Fruit fly (Drosophila melanogaster): ENCODE measurements around the gene Srp9.
A peak's percentile ranks its signal among the peaks of the same experiment; 100 is the strongest.

- TF ChIP-seq EcR (GFP tag; optimal IDR thresholded peaks at IDR 0.05) (no peak), CG14655 (GFP tag; optimal IDR thresholded peaks at IDR 0.05) (peak; percentile 24), gl (tag; optimal IDR thresholded peaks at IDR 0.05) (no peak), fd96Ca (GFP tag; IDR thresholded peaks at IDR 0.05) (no peak), rn (GFP tag; IDR thresholded peaks at IDR 0.05) (no peak), CG9948 (tag; optimal IDR thresholded peaks at IDR 0.05) (no peak), CG32121 (GFP tag; IDR thresholded peaks at IDR 0.05) (no peak), D1 (tag; optimal IDR thresholded peaks at IDR 0.05) (no peak), CG8159 (tag; optimal IDR thresholded peaks at IDR 0.05) (no peak), CG8301 (tag; optimal IDR thresholded peaks at IDR 0.05) (no peak)
Observed at dm6 chr3L:7909695-7910463, 26.3 kb upstream of the Srp9 start.
